Worm (Caenorhabditis elegans) whole organism, early embryonic: ENCODE data around the gene kin-9.

ENCODE experiments used
- F13C5.2 ChIP-seq: sonication (generic microtip); optimal IDR thresholded peaks from 2 replicates; lab custom pipeline; 2017; ENCODE audit warnings: mild to moderate bottlenecking, missing genetic modification characterization, inconsistent platforms, missing compliant biosample characterization
- ama-1 ChIP-seq: fragments of 150-350 bp; optimal IDR thresholded peaks from 2 replicates; lab custom pipeline; 2014
- ceh-36 ChIP-seq: sonication (generic microtip); optimal IDR thresholded peaks from 2 replicates; lab custom pipeline; 2016; ENCODE audit warnings: missing genetic modification characterization, inconsistent platforms, missing compliant biosample characterization
- hmbx-1 ChIP-seq: sonication (generic microtip); optimal IDR thresholded peaks from 2 replicates; lab custom pipeline; 2016; ENCODE audit warnings: mild to moderate bottlenecking, missing genetic modification characterization, missing compliant biosample characterization
- pes-1 ChIP-seq: fragments of 200-800 bp; sonication (Bioruptor generic); IDR thresholded peaks from 2 replicates; pipeline ENCODE4 v1.3.6; 2022; ENCODE audit warnings: missing genetic modification reagents, missing genetic modification characterization, missing compliant biosample characterization
- tbx-11 ChIP-seq: fragments of 200-800 bp; sonication (Bioruptor generic); IDR thresholded peaks from 2 replicates; pipeline ENCODE4 v1.3.6; 2022; ENCODE audit warnings: missing genetic modification characterization, missing compliant biosample characterization
- tra-4 ChIP-seq: sonication (generic microtip); optimal IDR thresholded peaks from 2 replicates; lab custom pipeline; 2017; ENCODE audit warnings: missing genetic modification characterization, missing compliant biosample characterization

DNA sequence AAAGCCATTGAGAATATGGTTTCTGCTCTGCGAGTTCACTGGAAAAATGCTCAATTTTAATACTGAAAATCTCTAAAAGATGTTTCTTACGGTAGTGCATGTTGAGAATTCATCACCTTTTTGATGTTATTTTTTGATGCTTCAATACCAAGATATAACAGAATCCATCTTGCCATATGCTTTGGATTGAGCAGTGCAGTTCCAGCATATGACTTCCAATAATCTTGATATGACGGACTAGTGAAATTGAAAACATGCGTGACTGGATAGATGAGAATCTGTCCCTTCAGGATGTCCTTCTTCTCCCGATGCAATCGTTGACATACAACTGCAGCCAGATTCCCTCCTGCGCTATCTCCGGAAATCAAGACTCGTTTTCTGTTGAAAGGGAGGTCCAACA is 28.5 kb downstream of the kin-9 start:
- no peak for TF ChIP-seq ama-1
- TF ChIP-seq pes-1 = no peak
- TF ChIP-seq ceh-36 (tag; lab: Kevin White, UChicago) = no peak
- TF ChIP-seq tbx-11 (GFP tag; lab: Robert Waterston, UW) = no peak
- no peak for TF ChIP-seq F13C5.2 (tag; lab: Kevin White, UChicago)
- TF ChIP-seq hmbx-1 (tag; lab: Kevin White, UChicago) = no peak
- TF ChIP-seq tra-4 (tag; lab: Kevin White, UChicago) = no peak
